Worm (Caenorhabditis elegans) whole organism, L4 larva: ENCODE results near the gene daf-14.

ENCODE experiments used
- D1046.2 ChIP-seq: fragments of 200-800 bp; sonication (Bioruptor generic); IDR thresholded peaks from 2 replicates; pipeline ENCODE4 v1.3.6; 2022; ENCODE audit warnings: missing genetic modification characterization, missing compliant biosample characterization
- F44E2.7 ChIP-seq: fragments of 200-800 bp; sonication (Bioruptor generic); IDR thresholded peaks from 2 replicates; pipeline ENCODE4 v2.1.2; 2022; ENCODE audit warnings: missing genetic modification characterization, missing compliant biosample characterization
- F49E8.2 ChIP-seq: sonication (generic microtip); optimal IDR thresholded peaks from 2 replicates; lab custom pipeline; 2016; ENCODE audit warnings: missing compliant biosample characterization, mild to moderate bottlenecking, missing genetic modification characterization, borderline replicate concordance
- T26A8.4 ChIP-seq: fragments of 200-800 bp; sonication (Bioruptor generic); IDR thresholded peaks from 2 replicates; pipeline ENCODE4 v1.3.6; 2022; ENCODE audit warnings: missing genetic modification characterization, missing compliant biosample characterization
- ZK337.2 ChIP-seq: fragments of 200-800 bp; sonication (Bioruptor generic); IDR thresholded peaks from 2 replicates; pipeline ENCODE4 v1.3.6; 2022; ENCODE audit warnings: missing genetic modification reagents, missing genetic modification characterization, missing compliant biosample characterization
- ZK546.5 ChIP-seq, 2 experiments: sonication (generic microtip); optimal IDR thresholded peaks; 2 replicates each; lab custom pipeline; 2017; ENCODE audit warnings: missing biosample characterization in 2 of 2, missing genetic modification characterization in 2 of 2
- aha-1 ChIP-seq: fragments of 150-350 bp; peaks from one replicate; lab custom pipeline; 2014; ENCODE audit warnings: missing biosample characterization, missing genetic modification characterization
- aly-2 ChIP-seq: sonication (generic microtip); optimal IDR thresholded peaks from 2 replicates; lab custom pipeline; 2018; ENCODE audit warnings: missing biosample characterization, missing genetic modification characterization
- ceh-20 ChIP-seq: fragments of 200-800 bp; sonication (Bioruptor generic); IDR thresholded peaks from 2 replicates; pipeline ENCODE4 v1.3.6; 2022; ENCODE audit warnings: missing genetic modification reagents, missing genetic modification characterization, missing compliant biosample characterization
- ctbp-1 ChIP-seq: fragments of 200-800 bp; sonication (Bioruptor generic); IDR thresholded peaks from 2 replicates; pipeline ENCODE4 v1.3.6; 2022; ENCODE audit warnings: missing genetic modification reagents, missing genetic modification characterization, missing compliant biosample characterization
- daf-19 ChIP-seq: fragments of 200-800 bp; sonication (Bioruptor generic); conservative IDR thresholded peaks from 2 replicates; pipeline ENCODE4 v1.3.6; 2022; ENCODE audit warnings: missing genetic modification characterization, missing compliant biosample characterization
- daf-8 ChIP-seq: fragments of 200-800 bp; sonication (Bioruptor generic); IDR thresholded peaks from 2 replicates; pipeline ENCODE4 v1.3.6; 2022; ENCODE audit warnings: missing genetic modification characterization, missing compliant biosample characterization
- dmd-6 ChIP-seq: fragments of 200-800 bp; sonication (Bioruptor generic); IDR thresholded peaks from 2 replicates; pipeline ENCODE4 v1.3.6; 2022; ENCODE audit warnings: missing genetic modification reagents, missing genetic modification characterization, missing compliant biosample characterization
- dmd-8 ChIP-seq: fragments of 200-800 bp; sonication (Bioruptor generic); IDR thresholded peaks from 2 replicates; pipeline ENCODE4 v1.3.6; 2022; ENCODE audit warnings: missing genetic modification characterization, missing compliant biosample characterization
- dmd-9 ChIP-seq: fragments of 200-800 bp; sonication (Bioruptor generic); IDR thresholded peaks from 2 replicates; pipeline ENCODE4 v1.3.6; 2022; ENCODE audit warnings: missing genetic modification reagents, missing genetic modification characterization, missing compliant biosample characterization
- duxl-1 ChIP-seq: sonication (generic microtip); optimal IDR thresholded peaks from 2 replicates; lab custom pipeline; 2016; ENCODE audit warnings: mild to moderate bottlenecking, missing genetic modification characterization, moderate library complexity, missing compliant biosample characterization; ENCODE audit not compliant: poor library complexity
- dve-1 ChIP-seq: sonication (generic microtip); optimal IDR thresholded peaks from 2 replicates; lab custom pipeline; 2017; ENCODE audit warnings: antibody characterized with exemption, mild to moderate bottlenecking, missing genetic modification characterization, missing compliant biosample characterization; ENCODE audit not compliant: insufficient read depth
- egl-43 ChIP-seq: fragments of 200-800 bp; sonication (Bioruptor generic); IDR thresholded peaks from 2 replicates; pipeline ENCODE4 v1.3.6; 2022; ENCODE audit warnings: missing genetic modification reagents, missing genetic modification characterization, missing compliant biosample characterization
- fos-1 ChIP-seq: fragments of 150-350 bp; optimal IDR thresholded peaks from 2 replicates; lab custom pipeline; 2014; ENCODE audit warnings: missing biosample characterization, missing genetic modification characterization
- hlh-11 ChIP-seq: fragments of 200-800 bp; sonication (Bioruptor generic); optimal IDR thresholded peaks from 2 replicates; lab custom pipeline; 2018; ENCODE audit warnings: mild to moderate bottlenecking, missing genetic modification characterization, missing compliant biosample characterization
- hlh-30 ChIP-seq: sonication (generic microtip); optimal IDR thresholded peaks from 2 replicates; lab custom pipeline; 2017; ENCODE audit warnings: antibody characterized with exemption, mild to moderate bottlenecking, missing genetic modification characterization, missing compliant biosample characterization; ENCODE audit not compliant: insufficient read depth
- jun-1 ChIP-seq: fragments of 150-350 bp; optimal IDR thresholded peaks from 2 replicates; lab custom pipeline; 2014; ENCODE audit warnings: missing biosample characterization, missing genetic modification reagents, missing genetic modification characterization
- lim-7 ChIP-seq: fragments of 200-800 bp; sonication (Bioruptor generic); IDR thresholded peaks from 2 replicates; pipeline ENCODE4 v1.3.6; 2022; ENCODE audit warnings: missing genetic modification characterization, missing compliant biosample characterization
- lin-13 ChIP-seq: fragments of 150-350 bp; optimal IDR thresholded peaks from 2 replicates; lab custom pipeline; 2014; ENCODE audit warnings: missing biosample characterization, missing genetic modification reagents, missing genetic modification characterization
- lin-38 ChIP-seq: fragments of 200-800 bp; sonication (Bioruptor generic); IDR thresholded peaks from 2 replicates; pipeline ENCODE4 v1.3.6; 2022; ENCODE audit warnings: missing genetic modification reagents, missing genetic modification characterization, missing compliant biosample characterization
- lir-3 ChIP-seq: sonication (generic microtip); optimal IDR thresholded peaks from 2 replicates; lab custom pipeline; 2016; ENCODE audit warnings: mild to moderate bottlenecking, missing genetic modification characterization, missing compliant biosample characterization
- madf-5 ChIP-seq, 2 experiments: fragments of 200-800 bp; sonication (Bioruptor generic); IDR thresholded peaks; 2 replicates each; pipeline ENCODE4 v1.3.6; 2022; ENCODE audit warnings: missing compliant biosample characterization in 2 of 2, missing genetic modification characterization in 2 of 2
- mdl-1 ChIP-seq, 2 experiments: fragments of 150-350 bp in 1 of 2; sonication (generic microtip) in 1 of 2; optimal IDR thresholded peaks; 2 replicates each; lab custom pipeline; 2014 to 2017; ENCODE audit warnings: missing biosample characterization in 2 of 2, missing genetic modification characterization in 2 of 2
- mep-1 ChIP-seq: fragments of 150-350 bp; sonication (generic microtip); optimal IDR thresholded peaks from 3 replicates; lab custom pipeline; 2014; ENCODE audit warnings: missing biosample characterization, missing genetic modification characterization
- mxl-2 ChIP-seq: fragments of 200-800 bp; sonication (Bioruptor generic); conservative IDR thresholded peaks from 2 replicates; pipeline ENCODE4 v1.3.6; 2022; ENCODE audit warnings: missing genetic modification reagents, missing genetic modification characterization, missing compliant biosample characterization
- nhr-11 ChIP-seq: fragments of 150-350 bp; optimal IDR thresholded peaks from 2 replicates; lab custom pipeline; 2014; ENCODE audit warnings: missing biosample characterization, missing genetic modification characterization
- nhr-48 ChIP-seq: sonication (generic microtip); optimal IDR thresholded peaks from 2 replicates; lab custom pipeline; 2016; ENCODE audit warnings: mild to moderate bottlenecking, missing genetic modification characterization, missing compliant biosample characterization
- nhr-6 ChIP-seq: fragments of 150-350 bp; optimal IDR thresholded peaks from 2 replicates; lab custom pipeline; 2014; ENCODE audit warnings: missing biosample characterization, missing genetic modification characterization
- nhr-76 ChIP-seq: fragments of 150-350 bp; optimal IDR thresholded peaks from 2 replicates; lab custom pipeline; 2014; ENCODE audit warnings: missing biosample characterization, missing genetic modification characterization
- pha-4 ChIP-seq, 2 experiments: fragments of 150-350 bp in 1 of 2; fragments of 200-800 bp in 1 of 2; sonication (Bioruptor generic) in 1 of 2; IDR thresholded peaks in 1 of 2; optimal IDR thresholded peaks in 1 of 2; 2 replicates each; pipeline versions ENCODE4 v1.3.6 to Lab custom; 2014 to 2022; ENCODE audit warnings: missing genetic modification characterization in 2 of 2, missing genetic modification reagents in 2 of 2, missing biosample characterization in 1 of 2, missing compliant biosample characterization in 1 of 2
- php-3 ChIP-seq: fragments of 200-800 bp; sonication (Bioruptor generic); IDR thresholded peaks from 2 replicates; pipeline ENCODE4 v1.3.6; 2022; ENCODE audit warnings: missing genetic modification reagents, missing genetic modification characterization, missing compliant biosample characterization
- pqm-1 ChIP-seq: sonication (generic microtip); optimal IDR thresholded peaks from 2 replicates; lab custom pipeline; 2017; ENCODE audit warnings: missing biosample characterization, missing genetic modification characterization
- rbr-2 ChIP-seq: sonication (generic microtip); optimal IDR thresholded peaks from 2 replicates; lab custom pipeline; 2016; ENCODE audit warnings: missing genotype, missing genetic modification characterization, missing compliant biosample characterization
- saeg-2 ChIP-seq: fragments of 200-800 bp; sonication (Bioruptor generic); IDR thresholded peaks from 2 replicates; pipeline ENCODE4 v1.3.6; 2022; ENCODE audit warnings: missing genetic modification reagents, missing genetic modification characterization, missing compliant biosample characterization
- set-16 ChIP-seq: fragments of 200-800 bp; sonication (Bioruptor generic); IDR thresholded peaks from 2 replicates; pipeline ENCODE4 v1.3.6; 2022; ENCODE audit warnings: missing genetic modification reagents, missing genetic modification characterization, missing compliant biosample characterization
- skn-1 ChIP-seq: fragments of 150-350 bp; optimal IDR thresholded peaks from 2 replicates; lab custom pipeline; 2014; ENCODE audit warnings: missing biosample characterization, missing genetic modification characterization
- tag-97 ChIP-seq: fragments of 200-800 bp; sonication (Bioruptor generic); IDR thresholded peaks from 2 replicates; pipeline ENCODE4 v1.3.6; 2022; ENCODE audit warnings: missing genetic modification characterization, missing compliant biosample characterization
- tra-1 ChIP-seq: fragments of 200-800 bp; sonication (Bioruptor generic); IDR thresholded peaks from 2 replicates; pipeline ENCODE4 v1.3.6; 2022; ENCODE audit warnings: missing genetic modification reagents, missing genetic modification characterization, missing compliant biosample characterization
- unc-62 ChIP-seq, 3 experiments: fragments of 150-350 bp in 1 of 3; sonication (generic microtip); optimal IDR thresholded peaks in 2 of 3; peaks in 1 of 3; 1 replicate in 1 of 3; 2 replicates in 2 of 3; lab custom pipeline; 2014 to 2017; ENCODE audit warnings: missing biosample characterization in 3 of 3, missing genetic modification characterization in 3 of 3, missing genetic modification reagents in 3 of 3, missing genotype in 1 of 3
- vab-7 ChIP-seq: fragments of 200-800 bp; sonication (Bioruptor generic); IDR thresholded peaks from 2 replicates; pipeline ENCODE4 v1.3.6; 2022; ENCODE audit warnings: missing genetic modification reagents, missing genetic modification characterization, missing compliant biosample characterization
- zag-1 ChIP-seq: fragments of 150-350 bp; optimal IDR thresholded peaks from 2 replicates; lab custom pipeline; 2014; ENCODE audit warnings: missing biosample characterization, missing genetic modification characterization
- zfp-2 ChIP-seq: sonication (generic microtip); optimal IDR thresholded peaks from 2 replicates; lab custom pipeline; 2016; ENCODE audit warnings: mild to moderate bottlenecking, missing genetic modification characterization, missing compliant biosample characterization
- ztf-7 ChIP-seq: fragments of 150-350 bp; optimal IDR thresholded peaks from 2 replicates; lab custom pipeline; 2014; ENCODE audit warnings: missing biosample characterization, missing genetic modification characterization

The daf-14 gene

ce11 chrIV:10243276-10243675, 7.2 kb upstream of the daf-14 start, which contains the start of gene tkt-1 (continued):
- TF ChIP-seq php-3 (GFP tag; lab: Robert Waterston, UW): peak; percentile 19; the same call in 1 of the 2 replicates
- no peak for TF ChIP-seq set-16 (GFP tag; lab: Robert Waterston, UW)
- TF ChIP-seq hlh-11 (tag; lab: Kevin White, UChicago): peak; percentile 49
- TF ChIP-seq tra-1: 0 out of 2 replicates have a peak, but pooled peaks have one; percentile 18

DNA sequence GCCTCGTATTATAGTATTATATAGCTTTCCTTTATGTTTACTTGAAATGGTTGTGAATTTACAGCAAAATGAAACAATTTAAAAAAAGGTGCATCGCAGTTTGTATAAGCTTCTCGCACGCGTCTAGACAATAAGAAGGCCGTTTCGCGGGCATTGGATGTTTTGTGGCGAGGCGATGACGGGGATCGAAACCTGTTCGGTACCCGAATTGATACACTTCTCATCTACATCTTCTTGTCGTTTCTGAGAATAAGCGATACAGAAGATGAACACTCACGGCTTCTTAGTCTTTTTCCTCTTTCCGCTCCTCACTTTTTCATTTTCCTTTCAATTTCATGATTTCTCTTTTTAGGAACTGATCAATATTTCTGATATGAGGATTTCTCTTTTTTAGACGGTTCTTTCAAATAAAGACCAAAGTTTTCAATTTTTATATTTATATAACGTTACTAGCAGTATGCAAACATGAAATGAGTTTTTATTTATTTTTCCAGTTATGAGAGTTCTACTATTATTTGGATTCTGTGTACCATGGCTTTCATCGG, 4.7 kb upstream of the daf-14 start, which contains the start of gene F01G10.10:
Gene F01G10.10 (plus strand): TSS at position 495 of the 545 bp plus-strand sequence.
- TF ChIP-seq saeg-2 (no peak), vab-7 (no peak), jun-1 (tag; lab: Kevin White, UChicago) (no peak), lir-3 (tag; lab: Kevin White, UChicago) (no peak), tag-97 (GFP tag; lab: Robert Waterston, UW) (no peak), ceh-20 (GFP tag; lab: Robert Waterston, UW) (no peak), dmd-8 (GFP tag; lab: Robert Waterston, UW) (0 out of 2 replicates have a peak, but pooled peaks have one; percentile 4), mdl-1 (tag; optimal IDR thresholded peaks at IDR 0.05; lab: Kevin White, UChicago) (peak in 1 of 2 experiments; percentile 16), aly-2 (no peak), pha-4 (GFP tag; IDR thresholded peaks at IDR 0.05; lab: Robert Waterston, UW) (no peak; the same call in 1 of the 2 replicates), pha-4 (tag; optimal IDR thresholded peaks at IDR 0.05; lab: Kevin White, UChicago) (no peak), lin-13 (no peak), ctbp-1 (GFP tag; lab: Robert Waterston, UW) (no peak), madf-5 (GFP tag; IDR thresholded peaks at IDR 0.05; lab: Robert Waterston, UW) (no peak), lim-7 (peak; percentile 57; the same call in 1 of the 2 replicates), nhr-76 (tag; lab: Kevin White, UChicago) (no peak), T26A8.4 (GFP tag; lab: Robert Waterston, UW) (peak; percentile 36; the same call in 1 of the 2 replicates), rbr-2 (no peak), nhr-6 (tag; lab: Kevin White, UChicago) (no peak), aha-1 (tag; lab: Kevin White, UChicago) (peak; percentile 2), D1046.2 (GFP tag; lab: Robert Waterston, UW) (no peak), ztf-7 (tag; lab: Kevin White, UChicago) (no peak), hlh-30 (tag; lab: Kevin White, UChicago) (no peak), egl-43 (GFP tag; lab: Robert Waterston, UW) (peak; percentile 42; the same call in 1 of the 2 replicates), fos-1 (tag; lab: Kevin White, UChicago) (no peak), pqm-1 (tag; lab: Kevin White, UChicago) (no peak), lin-38 (GFP tag; lab: Robert Waterston, UW) (peak; percentile 48), F44E2.7 (GFP tag; lab: Robert Waterston, UW) (no peak), dmd-6 (GFP tag; lab: Robert Waterston, UW) (no peak), unc-62 (GFP tag; optimal IDR thresholded peaks at IDR 0.05 in 1 of 2; lab: Kevin White, UChicago) (no peak), unc-62 (tag; optimal IDR thresholded peaks at IDR 0.05; lab: Kevin White, UChicago) (no peak), zag-1 (tag; lab: Kevin White, UChicago) (no peak), nhr-48 (tag; lab: Kevin White, UChicago) (no peak), mep-1 (tag; lab: Kevin White, UChicago) (peak; percentile 40), dmd-9 (GFP tag; lab: Robert Waterston, UW) (no peak), dve-1 (tag; lab: Kevin White, UChicago) (peak; percentile 6), skn-1 (no peak), tra-1 (peak; percentile 41; the same call in 1 of the 2 replicates), duxl-1 (no peak), ZK546.5 (tag; optimal IDR thresholded peaks at IDR 0.05; lab: Kevin White, UChicago) (no peak), F49E8.2 (tag; lab: Kevin White, UChicago) (no peak), daf-19 (GFP tag; lab: Robert Waterston, UW) (no peak), zfp-2 (tag; lab: Kevin White, UChicago) (no peak), ZK337.2 (GFP tag; lab: Robert Waterston, UW) (no peak), daf-8 (GFP tag; lab: Robert Waterston, UW) (no peak), mxl-2 (no peak), nhr-11 (tag; lab: Kevin White, UChicago) (no peak)
